Fruit fly (Drosophila melanogaster) whole organism, embryonic: ENCODE data around the gene CG10725.

Experiments used
- CG10543 ChIP-seq: fragments of 200-800 bp; sonication (Bioruptor generic); optimal IDR thresholded peaks from 3 replicates; lab custom pipeline; 2017; ENCODE audit warnings: missing biosample characterization, mild to moderate bottlenecking, missing genetic modification characterization, moderate library complexity
- CG13775 ChIP-seq: fragments of 200-800 bp; sonication (Bioruptor generic); optimal IDR thresholded peaks from 3 replicates; lab custom pipeline; 2017; ENCODE audit warnings: missing biosample characterization, mild to moderate bottlenecking, missing genetic modification characterization
- CG1529 ChIP-seq: fragments of 200-800 bp; sonication (Bioruptor generic); optimal IDR thresholded peaks from 3 replicates; lab custom pipeline; 2018; ENCODE audit warnings: missing biosample characterization, missing genetic modification characterization
- CG30431 ChIP-seq: fragments of 200-800 bp; sonication (Bioruptor generic); optimal IDR thresholded peaks from 2 replicates; lab custom pipeline; 2017; ENCODE audit warnings: missing biosample characterization, missing genetic modification characterization
- Hr51 ChIP-seq, 2 experiments: fragments of 200-800 bp; sonication (Bioruptor generic); optimal IDR thresholded peaks; 2 replicates in 1 of 2; 3 replicates in 1 of 2; lab custom pipeline; 2016 to 2018; ENCODE audit warnings: missing biosample characterization in 2 of 2, missing genetic modification characterization in 2 of 2, mild to moderate bottlenecking in 1 of 2, moderate library complexity in 1 of 2
- cato ChIP-seq: fragments of 200-800 bp; sonication (Bioruptor generic); optimal IDR thresholded peaks from 2 replicates; lab custom pipeline; 2016; ENCODE audit warnings: missing biosample characterization, missing genetic modification characterization, borderline replicate concordance
- chm ChIP-seq: fragments of 200-800 bp; sonication (Bioruptor generic); IDR thresholded peaks from 2 replicates; pipeline ENCODE4 v1.3.6; 2022; ENCODE audit warnings: missing biosample characterization, missing genetic modification characterization
- eve ChIP-seq, 2 experiments: fragments of >200 bp; optimal IDR thresholded peaks; 2 replicates each; lab custom pipeline; 2017; ENCODE audit warnings: missing biosample characterization in 2 of 2, missing genetic modification characterization in 2 of 2
- repo ChIP-seq: fragments of 200-800 bp; sonication (Bioruptor generic); optimal IDR thresholded peaks from 2 replicates; lab custom pipeline; 2016; ENCODE audit warnings: missing biosample characterization, missing genetic modification characterization
- tin ChIP-seq: fragments of 200-800 bp; sonication (Bioruptor generic); optimal IDR thresholded peaks from 3 replicates; lab custom pipeline; 2016; ENCODE audit warnings: missing biosample characterization, missing genetic modification characterization
- unc-4 ChIP-seq: fragments of 200-800 bp; sonication (Bioruptor generic); IDR thresholded peaks from 2 replicates; pipeline ENCODE4 v1.3.6; 2022; ENCODE audit warnings: missing biosample characterization, missing genetic modification characterization; ENCODE audit not compliant: partially characterized antibody

DNA sequence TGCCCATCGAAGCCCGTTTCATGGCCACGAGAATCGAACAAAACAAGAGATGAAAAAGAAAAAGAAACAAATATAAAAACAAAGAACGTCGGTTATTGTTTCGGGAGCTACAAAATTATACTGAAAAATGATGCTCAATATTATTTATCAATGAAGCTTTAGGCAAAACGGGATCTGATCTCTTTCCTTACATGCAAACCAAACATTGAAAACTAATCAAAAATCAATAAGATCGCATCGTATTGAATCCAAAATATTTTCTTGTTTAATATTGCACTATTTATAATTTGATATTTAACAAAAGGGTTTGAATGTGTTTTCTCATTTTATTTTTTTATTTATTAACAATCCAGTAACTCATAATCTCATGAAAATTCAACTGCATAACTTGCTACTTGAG lies 12.2 kb upstream of the CG10725 start, which contains the start of gene CG14106:
- TF ChIP-seq CG10543 (GFP tag; lab: Kevin White, UChicago) (no peak), chm (GFP tag; lab: Robert Waterston, UW) (no peak), CG1529 (GFP tag; lab: Kevin White, UChicago) (no peak), CG30431 (GFP tag; lab: Kevin White, UChicago) (no peak), repo (GFP tag; lab: Kevin White, UChicago) (no peak), eve (GFP tag; optimal IDR thresholded peaks at IDR 0.05; lab: Kevin White, UChicago) (no peak), Hr51 (GFP tag; optimal IDR thresholded peaks at IDR 0.05; lab: Kevin White, UChicago) (no peak), tin (GFP tag; lab: Kevin White, UChicago) (no peak), cato (no peak), unc-4 (GFP tag; lab: Robert Waterston, UW) (no peak), CG13775 (GFP tag; lab: Kevin White, UChicago) (no peak)
